Fruit fly (Drosophila melanogaster) whole organism, pupa: Measurements from ENCODE around the gene CG5623.

ENCODE experiments used
- CG10348 ChIP-seq: fragments of 200-800 bp; sonication (Bioruptor generic); IDR thresholded peaks from 2 replicates; pipeline ENCODE4 v1.3.6; 2022; ENCODE audit warnings: missing biosample characterization, missing genetic modification characterization
- CG12605 ChIP-seq: fragments of 200-800 bp; sonication (Bioruptor generic); IDR thresholded peaks from 2 replicates; pipeline ENCODE4 v1.3.6; 2022; ENCODE audit warnings: missing biosample characterization, missing genetic modification characterization
- CG13204 ChIP-seq: fragments of 200-800 bp; sonication (Bioruptor generic); optimal IDR thresholded peaks from 2 replicates; lab custom pipeline; 2018; ENCODE audit warnings: missing biosample characterization, mild to moderate bottlenecking, missing genetic modification characterization, moderate library complexity
- CG14655 ChIP-seq: fragments of 200-800 bp; sonication (Bioruptor generic); optimal IDR thresholded peaks from 3 replicates; lab custom pipeline; 2017; ENCODE audit warnings: mild to moderate bottlenecking, missing biosample characterization, missing genetic modification reagents, missing genetic modification characterization
- CG15710 ChIP-seq: fragments of 200-800 bp; sonication (Bioruptor generic); optimal IDR thresholded peaks from 2 replicates; lab custom pipeline; 2018; ENCODE audit warnings: missing biosample characterization, mild to moderate bottlenecking, missing genetic modification characterization, moderate library complexity
- CG17806 ChIP-seq: fragments of 200-800 bp; sonication (Bioruptor generic); optimal IDR thresholded peaks from 2 replicates; lab custom pipeline; 2018; ENCODE audit warnings: missing biosample characterization, mild to moderate bottlenecking, missing genetic modification characterization, moderate library complexity
- CG32121 ChIP-seq: fragments of 200-800 bp; sonication (Bioruptor generic); IDR thresholded peaks from 2 replicates; pipeline ENCODE4 v1.3.6; 2022; ENCODE audit warnings: missing biosample characterization, missing genetic modification characterization
- CG34367 ChIP-seq: fragments of 200-800 bp; sonication (Bioruptor generic); optimal IDR thresholded peaks from 2 replicates; lab custom pipeline; 2018; ENCODE audit warnings: missing biosample characterization, mild to moderate bottlenecking, missing genetic modification characterization
- CG4496 ChIP-seq: fragments of 200-800 bp; sonication (Bioruptor generic); IDR thresholded peaks from 3 replicates; pipeline ENCODE4 v1.3.6; 2022; ENCODE audit warnings: missing biosample characterization, missing genetic modification characterization
- CG8159 ChIP-seq: fragments of 200-800 bp; sonication (Bioruptor generic); optimal IDR thresholded peaks from 3 replicates; lab custom pipeline; 2018; ENCODE audit warnings: missing biosample characterization, mild to moderate bottlenecking, missing genetic modification characterization, moderate library complexity
- CG8301 ChIP-seq: fragments of 200-800 bp; sonication (Bioruptor generic); optimal IDR thresholded peaks from 2 replicates; lab custom pipeline; 2018; ENCODE audit warnings: missing biosample characterization, mild to moderate bottlenecking, missing genetic modification characterization
- CG9948 ChIP-seq: fragments of 200-800 bp; sonication (Bioruptor generic); optimal IDR thresholded peaks from 2 replicates; lab custom pipeline; 2018; ENCODE audit warnings: missing biosample characterization, mild to moderate bottlenecking, missing genetic modification characterization, moderate library complexity
- D1 ChIP-seq: fragments of 200-800 bp; sonication (Bioruptor generic); optimal IDR thresholded peaks from 2 replicates; lab custom pipeline; 2018; ENCODE audit warnings: missing biosample characterization, mild to moderate bottlenecking, missing genetic modification characterization, moderate library complexity
- EcR ChIP-seq: fragments of 200-800 bp; sonication (Bioruptor generic); optimal IDR thresholded peaks from 3 replicates; lab custom pipeline; 2019; ENCODE audit warnings: missing biosample characterization, missing genetic modification characterization, mild to moderate bottlenecking, moderate library complexity, missing genetic modification reagents
- Ets98B ChIP-seq: fragments of 200-800 bp; sonication (Bioruptor generic); IDR thresholded peaks from 2 replicates; pipeline ENCODE4 v1.3.6; 2022; ENCODE audit warnings: missing biosample characterization, missing genetic modification characterization
- Pif1A ChIP-seq: fragments of 200-800 bp; sonication (Bioruptor generic); optimal IDR thresholded peaks from 3 replicates; lab custom pipeline; 2016; ENCODE audit warnings: missing biosample characterization, missing genetic modification characterization
- Pif1B ChIP-seq: fragments of 200-800 bp; sonication (Bioruptor generic); optimal IDR thresholded peaks from 3 replicates; lab custom pipeline; 2016; ENCODE audit warnings: missing biosample characterization, missing genetic modification characterization
- Snoo ChIP-seq: fragments of 200-800 bp; sonication (Bioruptor generic); optimal IDR thresholded peaks from 3 replicates; lab custom pipeline; 2017; ENCODE audit warnings: missing biosample characterization, mild to moderate bottlenecking, missing genetic modification characterization, inconsistent platforms
- fd96Ca ChIP-seq: fragments of 200-800 bp; sonication (Bioruptor generic); IDR thresholded peaks from 3 replicates; pipeline ENCODE4 v1.3.6; 2022; ENCODE audit warnings: missing biosample characterization, missing genetic modification characterization
- gl ChIP-seq: fragments of 200-800 bp; sonication (Bioruptor generic); optimal IDR thresholded peaks from 2 replicates; lab custom pipeline; 2018; ENCODE audit warnings: missing biosample characterization, mild to moderate bottlenecking, missing genetic modification characterization
- rn ChIP-seq: fragments of 200-800 bp; sonication (Bioruptor generic); IDR thresholded peaks from 2 replicates; pipeline ENCODE4 v1.3.6; 2022; ENCODE audit warnings: missing biosample characterization, missing genetic modification characterization

Gene CG5623

dm6 chr3R:15774128-15774527, 6.9 kb upstream of the CG5623 start, which contains the start of gene Ttc26:
Gene Ttc26 (plus strand): TSS chr3R:15774416.
- TF ChIP-seq CG13204 (GFP tag; lab: Kevin White, UChicago) (no peak), CG10348 (GFP tag; lab: Robert Waterston, UW) (no peak), Snoo (tag; lab: Kevin White, UChicago) (no peak), CG4496 (no peak), CG15710 (tag; lab: Kevin White, UChicago) (no peak), Pif1B (GFP tag; lab: Kevin White, UChicago) (no peak), CG32121 (GFP tag; lab: Robert Waterston, UW) (no peak)

- TF ChIP-seq D1 (tag; lab: Kevin White, UChicago) (no peak), gl (tag; lab: Kevin White, UChicago) (no peak), CG8159 (no peak), CG8301 (tag; lab: Kevin White, UChicago) (no peak)
Observed at dm6 chr3R:15768900-15769299, 1.7 kb upstream of the CG5623 start.

- TF ChIP-seq CG13204 (GFP tag; lab: Kevin White, UChicago) (no peak), rn (GFP tag; lab: Robert Waterston, UW) (no peak), CG17806 (tag; lab: Kevin White, UChicago) (no peak), D1 (tag; lab: Kevin White, UChicago) (no peak), CG34367 (no peak), CG12605 (GFP tag; lab: Robert Waterston, UW) (no peak), fd96Ca (GFP tag; lab: Robert Waterston, UW) (no peak), Ets98B (GFP tag; lab: Robert Waterston, UW) (no peak), CG4496 (no peak), CG9948 (tag; lab: Kevin White, UChicago) (no peak), Pif1B (GFP tag; lab: Kevin White, UChicago) (no peak), CG8301 (tag; lab: Kevin White, UChicago) (no peak), CG10348 (GFP tag; lab: Robert Waterston, UW) (no peak), Snoo (tag; lab: Kevin White, UChicago) (no peak), CG15710 (tag; lab: Kevin White, UChicago) (no peak), EcR (GFP tag; lab: Kevin White, UChicago) (no peak), CG8159 (no peak)
Observed at dm6 chr3R:15762815-15763214, 4.4 kb downstream of the CG5623 start, which contains the start of gene CG12784. Gene CG12784 (plus strand): TSS chr3R:15763115.

- TF ChIP-seq gl (tag; lab: Kevin White, UChicago) = no peak
- no peak for TF ChIP-seq CG9948 (tag; lab: Kevin White, UChicago)
- no peak for TF ChIP-seq CG12605 (GFP tag; lab: Robert Waterston, UW)
- TF ChIP-seq fd96Ca (GFP tag; lab: Robert Waterston, UW) = no peak
- TF ChIP-seq Snoo (tag; lab: Kevin White, UChicago) = no peak
- TF ChIP-seq Pif1A = no peak
- no peak for TF ChIP-seq CG32121 (GFP tag; lab: Robert Waterston, UW)
- no peak for TF ChIP-seq CG4496
- no peak for TF ChIP-seq CG17806 (tag; lab: Kevin White, UChicago)
- no peak for TF ChIP-seq Pif1B (GFP tag; lab: Kevin White, UChicago)
- TF ChIP-seq CG8301 (tag; lab: Kevin White, UChicago) = no peak
- no peak for TF ChIP-seq rn (GFP tag; lab: Robert Waterston, UW)
- no peak for TF ChIP-seq CG10348 (GFP tag; lab: Robert Waterston, UW)
- TF ChIP-seq CG8159 = no peak
Observed at dm6 chr3R:15744354-15744753, 22.9 kb downstream of the CG5623 start, which contains the start of gene CG4520. Gene CG4520 (plus strand): TSS chr3R:15744654.

dm6 chr3R:15731446-15731845, 35.8 kb downstream of the CG5623 start, which contains the start of gene CG34274:
Gene CG34274 (plus strand): TSS chr3R:15731746.
- TF ChIP-seq rn (GFP tag; lab: Robert Waterston, UW) (no peak), CG9948 (tag; lab: Kevin White, UChicago) (no peak), CG15710 (tag; lab: Kevin White, UChicago) (no peak), CG4496 (no peak), CG12605 (GFP tag; lab: Robert Waterston, UW) (no peak), CG8301 (tag; lab: Kevin White, UChicago) (no peak), Ets98B (GFP tag; lab: Robert Waterston, UW) (no peak), CG8159 (no peak), CG32121 (GFP tag; lab: Robert Waterston, UW) (no peak), EcR (GFP tag; lab: Kevin White, UChicago) (no peak), CG17806 (tag; lab: Kevin White, UChicago) (no peak), CG14655 (GFP tag; lab: Kevin White, UChicago) (no peak), CG34367 (no peak), CG13204 (GFP tag; lab: Kevin White, UChicago) (no peak), Snoo (tag; lab: Kevin White, UChicago) (no peak), fd96Ca (GFP tag; lab: Robert Waterston, UW) (no peak), Pif1B (GFP tag; lab: Kevin White, UChicago) (no peak), CG10348 (GFP tag; lab: Robert Waterston, UW) (no peak), D1 (tag; lab: Kevin White, UChicago) (no peak)

dm6 chr3R:15730629-15731028, 36.6 kb downstream of the CG5623 start:
- TF ChIP-seq Pif1A = no peak
- TF ChIP-seq fd96Ca (GFP tag; lab: Robert Waterston, UW) = no peak
- TF ChIP-seq CG17806 (tag; lab: Kevin White, UChicago) = no peak
- TF ChIP-seq CG10348 (GFP tag; lab: Robert Waterston, UW) = no peak
- TF ChIP-seq CG32121 (GFP tag; lab: Robert Waterston, UW) = no peak
- TF ChIP-seq CG34367 = no peak
- TF ChIP-seq Ets98B (GFP tag; lab: Robert Waterston, UW) = no peak
- no peak for TF ChIP-seq CG12605 (GFP tag; lab: Robert Waterston, UW)
- no peak for TF ChIP-seq CG8159
- no peak for TF ChIP-seq Snoo (tag; lab: Kevin White, UChicago)
- TF ChIP-seq CG8301 (tag; lab: Kevin White, UChicago) = no peak
